Fruit fly (Drosophila melanogaster): Measurements from ENCODE around the gene CG7084.

- no peak for TF ChIP-seq Abd-B (GFP tag; optimal IDR thresholded peaks at IDR 0.05)
- no peak for TF ChIP-seq usp (GFP tag; optimal IDR thresholded peaks at IDR 0.05)
- no peak for TF ChIP-seq pan (optimal IDR thresholded peaks at IDR 0.05)
- no peak for TF ChIP-seq jim (GFP tag; optimal IDR thresholded peaks at IDR 0.05)
- no peak for TF ChIP-seq brk (GFP tag; optimal IDR thresholded peaks at IDR 0.05)
- no peak for TF ChIP-seq h (GFP tag; optimal IDR thresholded peaks at IDR 0.05)
- no peak for TF ChIP-seq Vsx2 (GFP tag; optimal IDR thresholded peaks at IDR 0.05; ENCODE audit: partially characterized antibody)
- TF ChIP-seq dsf (GFP tag; optimal IDR thresholded peaks at IDR 0.05; ENCODE audit: borderline replicate concordance), result no peak
- TF ChIP-seq woc (GFP tag; optimal IDR thresholded peaks at IDR 0.05), result no peak
- no peak for TF ChIP-seq Jra (GFP tag; optimal IDR thresholded peaks at IDR 0.05)
- TF ChIP-seq GATAd (GFP tag; optimal IDR thresholded peaks at IDR 0.05), result no peak
- TF ChIP-seq CG32264 (GFP tag; optimal IDR thresholded peaks at IDR 0.05), result no peak
- TF ChIP-seq Sp1 (GFP tag; optimal IDR thresholded peaks at IDR 0.05), result no peak
- no peak for TF ChIP-seq psq (GFP tag; optimal IDR thresholded peaks at IDR 0.05)
Measured at dm6 chr3R:22342151-22342550, 43.5 kb downstream of the CG7084 start, which contains the start of gene CG5386.
